Fruit fly (Drosophila melanogaster) whole organism, wandering third instar larva: ENCODE results near the gene tj.

Experiments used
- Abd-B ChIP-seq: fragments of >200 bp; optimal IDR thresholded peaks from 2 replicates; lab custom pipeline; 2017; ENCODE audit warnings: missing biosample characterization, missing genetic modification characterization
- CG32264 ChIP-seq: fragments of 200-800 bp; sonication (Bioruptor generic); optimal IDR thresholded peaks from 2 replicates; lab custom pipeline; 2016; ENCODE audit warnings: missing biosample characterization, missing genetic modification characterization
- CG9705 ChIP-seq: fragments of 200-800 bp; sonication (Bioruptor generic); optimal IDR thresholded peaks from 2 replicates; lab custom pipeline; 2018; ENCODE audit warnings: missing biosample characterization, mild to moderate bottlenecking, missing genetic modification characterization
- CrebA ChIP-seq: fragments of 200-800 bp; sonication (Bioruptor generic); optimal IDR thresholded peaks from 2 replicates; lab custom pipeline; 2016; ENCODE audit warnings: missing biosample characterization, mild to moderate bottlenecking, missing genetic modification characterization, borderline replicate concordance
- Dfd ChIP-seq: fragments of >200 bp; optimal IDR thresholded peaks from 2 replicates; lab custom pipeline; 2017; ENCODE audit warnings: missing biosample characterization, missing genetic modification characterization
- Dif ChIP-seq: fragments of 200-275, 200-300 bp; sonication (Bioruptor generic); optimal IDR thresholded peaks from 2 replicates; lab custom pipeline; 2018; ENCODE audit warnings: missing biosample characterization, missing genetic modification characterization; ENCODE audit not compliant: partially characterized antibody
- HLH106 ChIP-seq: fragments of 200-800 bp; optimal IDR thresholded peaks from 3 replicates; lab custom pipeline; 2019; ENCODE audit warnings: missing biosample characterization, mild to moderate bottlenecking, missing genetic modification characterization, moderate library complexity
- Hnf4 ChIP-seq: fragments of 200-800 bp; sonication (Bioruptor generic); optimal IDR thresholded peaks from 2 replicates; lab custom pipeline; 2016; ENCODE audit warnings: missing biosample characterization, mild to moderate bottlenecking, missing genetic modification characterization
- Hr83 ChIP-seq: fragments of 200-300 bp; sonication (Bioruptor generic); optimal IDR thresholded peaks from 2 replicates; lab custom pipeline; 2016; ENCODE audit warnings: missing biosample characterization, mild to moderate bottlenecking, missing genetic modification characterization, moderate library complexity; ENCODE audit not compliant: poor library complexity, severe bottlenecking
- Jra ChIP-seq: sonication (Bioruptor generic); optimal IDR thresholded peaks from 2 replicates; lab custom pipeline; 2016; ENCODE audit warnings: missing biosample characterization, missing genetic modification characterization
- Myc ChIP-seq: fragments of >200 bp; optimal IDR thresholded peaks from 2 replicates; lab custom pipeline; 2017
- N ChIP-seq: fragments of >200 bp; optimal IDR thresholded peaks from 2 replicates; lab custom pipeline; 2018; ENCODE audit warnings: missing biosample characterization, missing external identifiers, missing genetic modification characterization
- OdsH ChIP-seq: fragments of 200-800 bp; sonication (Bioruptor generic); optimal IDR thresholded peaks from 2 replicates; lab custom pipeline; 2016; ENCODE audit warnings: missing biosample characterization, mild to moderate bottlenecking, missing genetic modification characterization
- Rel ChIP-seq, 2 experiments: fragments of 200-800 bp; sonication (Bioruptor generic) in 1 of 2; optimal IDR thresholded peaks; 2 replicates in 1 of 2; 3 replicates in 1 of 2; lab custom pipeline; 2016 to 2019; ENCODE audit warnings: mild to moderate bottlenecking in 2 of 2, missing biosample characterization in 2 of 2, missing genetic modification characterization in 2 of 2, moderate library complexity in 1 of 2
- Sp1 ChIP-seq: fragments of 200-800 bp; sonication (Bioruptor generic); optimal IDR thresholded peaks from 3 replicates; lab custom pipeline; 2019; ENCODE audit warnings: missing biosample characterization, mild to moderate bottlenecking, missing genetic modification characterization, moderate library complexity
- Vsx2 ChIP-seq: fragments of 200-300, 225-300 bp; sonication (Bioruptor generic); optimal IDR thresholded peaks from 2 replicates; lab custom pipeline; 2018; ENCODE audit warnings: missing biosample characterization, missing genetic modification characterization; ENCODE audit not compliant: partially characterized antibody
- dl ChIP-seq, 2 experiments: fragments of 175-275, 200-275 bp in 1 of 2; fragments of 200-275 bp in 1 of 2; sonication (Bioruptor generic); optimal IDR thresholded peaks; lab custom pipeline; 2018; ENCODE audit warnings: mild to moderate bottlenecking in 2 of 2, missing biosample characterization in 2 of 2, missing genetic modification characterization in 2 of 2, moderate library complexity in 2 of 2; ENCODE audit not compliant: partially characterized antibody in 2 of 2, insufficient read depth in 1 of 2
- dmrt93B ChIP-seq: fragments of 200-800 bp; sonication (Bioruptor generic); optimal IDR thresholded peaks from 2 replicates; lab custom pipeline; 2018; ENCODE audit warnings: missing biosample characterization, mild to moderate bottlenecking, missing genetic modification characterization
- dsf ChIP-seq: sonication (Bioruptor generic); optimal IDR thresholded peaks from 2 replicates; lab custom pipeline; 2016; ENCODE audit warnings: missing biosample characterization, missing genetic modification characterization, borderline replicate concordance
- ey ChIP-seq: fragments of 200-800 bp; sonication (Bioruptor generic); optimal IDR thresholded peaks from 2 replicates; lab custom pipeline; 2016; ENCODE audit warnings: missing biosample characterization, missing genetic modification characterization
- foxo ChIP-seq, 2 experiments: fragments of 200-800 bp; sonication (Bioruptor generic); optimal IDR thresholded peaks; 2 replicates in 1 of 2; 3 replicates in 1 of 2; lab custom pipeline; 2016 to 2017; ENCODE audit warnings: missing biosample characterization in 2 of 2, missing genetic modification characterization in 2 of 2
- fru ChIP-seq: fragments of 200-800 bp; sonication (Bioruptor generic); optimal IDR thresholded peaks from 3 replicates; lab custom pipeline; 2016; ENCODE audit warnings: missing biosample characterization, mild to moderate bottlenecking, missing genetic modification characterization
- h ChIP-seq: fragments of 200-800 bp; sonication (Bioruptor generic); optimal IDR thresholded peaks from 3 replicates; lab custom pipeline; 2016; ENCODE audit warnings: missing biosample characterization, mild to moderate bottlenecking, missing genetic modification characterization
- jim ChIP-seq: fragments of 175-275, 200-325 bp; sonication (Bioruptor generic); optimal IDR thresholded peaks from 2 replicates; lab custom pipeline; 2016; ENCODE audit warnings: missing biosample characterization, mild to moderate bottlenecking, missing genetic modification characterization
- lola ChIP-seq: fragments of >200 bp; optimal IDR thresholded peaks from 2 replicates; lab custom pipeline; 2017; ENCODE audit warnings: missing biosample characterization, missing genetic modification characterization
- psq ChIP-seq: fragments of 200-800 bp; sonication (Bioruptor generic); optimal IDR thresholded peaks from 3 replicates; lab custom pipeline; 2017; ENCODE audit warnings: missing biosample characterization, mild to moderate bottlenecking, missing genetic modification characterization, moderate library complexity
- rgr ChIP-seq: fragments of 200-800 bp; sonication (Bioruptor generic); optimal IDR thresholded peaks from 3 replicates; lab custom pipeline; 2016; ENCODE audit warnings: missing biosample characterization, mild to moderate bottlenecking, missing genetic modification characterization
- sage ChIP-seq: fragments of 200-800 bp; sonication (Bioruptor generic); optimal IDR thresholded peaks from 2 replicates; lab custom pipeline; 2016; ENCODE audit warnings: missing biosample characterization, mild to moderate bottlenecking, missing genetic modification characterization
- sv ChIP-seq: fragments of 200-800 bp; sonication (Bioruptor generic); optimal IDR thresholded peaks from 3 replicates; lab custom pipeline; 2016; ENCODE audit warnings: missing biosample characterization, missing genetic modification characterization
- tai ChIP-seq: sonication (Bioruptor generic); optimal IDR thresholded peaks from 2 replicates; lab custom pipeline; 2016; ENCODE audit warnings: missing biosample characterization, missing genetic modification characterization
- usp ChIP-seq: fragments of >200 bp; optimal IDR thresholded peaks from 2 replicates; lab custom pipeline; 2017; ENCODE audit warnings: missing biosample characterization, missing genetic modification characterization
- woc ChIP-seq: sonication (Bioruptor generic); optimal IDR thresholded peaks from 2 replicates; lab custom pipeline; 2016; ENCODE audit warnings: missing biosample characterization, mild to moderate bottlenecking, missing genetic modification characterization

The tj gene

DNA sequence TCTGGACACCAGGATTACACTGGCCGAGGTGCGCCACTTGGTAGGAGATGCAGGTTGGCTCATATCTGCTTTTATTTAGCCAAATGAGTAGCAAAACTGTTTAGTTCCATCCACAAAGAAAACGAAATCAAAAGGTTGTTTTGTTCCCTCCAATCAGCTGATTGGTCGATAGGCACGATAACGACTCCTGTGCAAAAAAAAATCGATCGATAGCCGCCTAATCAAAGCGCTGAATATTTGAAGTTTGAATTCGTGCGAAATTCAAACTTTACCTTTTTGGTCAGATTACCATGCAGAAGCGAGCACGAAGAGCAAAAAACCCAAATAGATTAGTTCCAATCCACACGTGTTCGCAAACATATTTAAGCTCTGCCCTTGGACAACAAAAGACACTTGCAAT lies 20.5 kb downstream of the tj start, which contains the start of the genes CG10195 and CG13084:
TSS of gene CG10195 (minus strand) at position 167 of the 400 bp plus-strand sequence.
TSS of gene CG13084 (plus strand) at position 392 of the 400 bp plus-strand sequence.
- no peak for TF ChIP-seq HLH106 (tag; lab: Kevin White, UChicago)
- no peak for TF ChIP-seq Jra (GFP tag; lab: Kevin White, UChicago)
- no peak for TF ChIP-seq Abd-B
- no peak for TF ChIP-seq jim (GFP tag; lab: Kevin White, UChicago)
- no peak for TF ChIP-seq Dfd
- no peak for TF ChIP-seq OdsH (GFP tag; lab: Kevin White, UChicago)
- no peak for TF ChIP-seq fru (GFP tag; lab: Kevin White, UChicago)
- no peak for TF ChIP-seq rgr (GFP tag; lab: Kevin White, UChicago)
- TF ChIP-seq Vsx2 (GFP tag; lab: Kevin White, UChicago): no peak

DNA sequence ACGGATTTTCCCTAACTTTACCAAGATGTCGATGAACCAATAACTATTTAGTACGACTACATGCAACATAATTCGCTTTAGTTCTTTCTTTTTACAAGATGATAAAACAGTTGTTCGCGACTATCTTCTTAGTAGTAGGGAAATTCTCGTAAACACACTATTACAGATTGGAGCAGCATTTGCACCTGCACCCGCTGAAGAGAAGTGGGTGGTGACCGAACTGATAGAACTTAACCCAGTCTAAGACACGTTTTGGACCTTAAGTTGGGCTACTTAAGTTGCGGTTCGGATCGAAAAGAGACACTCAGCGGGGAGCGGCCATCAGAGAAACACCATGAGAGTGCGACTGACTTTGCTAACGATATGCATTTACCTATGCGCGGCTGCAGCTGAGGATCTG lies 23.1 kb downstream of the tj start, which contains the start of gene CG13083:
TSS of gene CG13083 (plus strand) at position 301 of the 400 bp plus-strand sequence.
- TF ChIP-seq Hnf4 (GFP tag; lab: Kevin White, UChicago) (no peak), dsf (GFP tag; lab: Kevin White, UChicago) (no peak), woc (GFP tag; lab: Kevin White, UChicago) (no peak), Abd-B (no peak), dmrt93B (GFP tag; lab: Kevin White, UChicago) (no peak)
- TF ChIP-seq, all 38 proteins: peak for 0

DNA sequence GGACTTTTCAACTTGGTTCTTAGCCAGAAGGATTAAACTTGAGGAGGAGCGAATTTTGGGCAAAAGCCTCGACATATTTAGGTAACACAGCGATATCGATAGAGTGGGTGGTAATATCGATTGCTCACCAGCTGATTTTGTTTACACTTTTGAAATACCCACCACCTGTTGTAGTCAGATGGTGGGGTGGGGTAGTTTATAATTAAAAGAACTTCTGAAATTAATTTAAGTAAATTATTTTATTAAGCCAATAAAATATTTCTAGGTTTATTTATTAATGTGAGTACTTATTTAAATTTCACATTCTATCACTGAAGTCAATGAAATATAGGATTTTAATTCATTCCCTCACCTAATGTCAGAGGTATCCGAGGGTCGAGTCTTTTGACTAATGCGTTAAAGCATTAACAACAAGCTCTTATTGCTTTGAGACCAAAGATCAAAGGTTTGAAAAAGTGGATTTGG lies 26.0 kb downstream of the tj start, which contains the start of the genes CG10194 and CG18094:
TSS of gene CG10194 (minus strand) at position 108 of the 465 bp plus-strand sequence.
TSS of gene CG18094 (plus strand) at position 266 of the 465 bp plus-strand sequence.
- TF ChIP-seq CG9705 (GFP tag; lab: Kevin White, UChicago): no peak
- no peak for TF ChIP-seq dmrt93B (GFP tag; lab: Kevin White, UChicago)
- TF ChIP-seq foxo (GFP tag; optimal IDR thresholded peaks at IDR 0.05; lab: Kevin White, UChicago): peak in 1 of 2 experiments; percentile 73
- peak; percentile 77 for TF ChIP-seq h (GFP tag; lab: Kevin White, UChicago)
- TF ChIP-seq Dif (GFP tag; lab: Kevin White, UChicago): no peak
- no peak for TF ChIP-seq Hnf4 (GFP tag; lab: Kevin White, UChicago)
- peak; percentile 51 for TF ChIP-seq Sp1 (GFP tag; lab: Kevin White, UChicago)
- no peak for TF ChIP-seq sage (GFP tag; lab: Kevin White, UChicago)
- peak; percentile 83 for TF ChIP-seq rgr (GFP tag; lab: Kevin White, UChicago)
- TF ChIP-seq N (GFP tag; lab: Kevin White, UChicago): no peak
- TF ChIP-seq fru (GFP tag; lab: Kevin White, UChicago): no peak
- no peak for TF ChIP-seq tai (GFP tag; lab: Kevin White, UChicago)
- peak; percentile 43 for TF ChIP-seq ey (GFP tag; lab: Kevin White, UChicago)
- no peak for TF ChIP-seq CG32264 (GFP tag; lab: Kevin White, UChicago)
- no peak for TF ChIP-seq dl (GFP tag; optimal IDR thresholded peaks at IDR 0.05; lab: Kevin White, UChicago; ENCODE audit: insufficient read depth in 1 of 2, partially characterized antibody in 2 of 2)
- TF ChIP-seq Hr83 (GFP tag; lab: Kevin White, UChicago): peak; percentile 3
- peak; percentile 51 for TF ChIP-seq HLH106 (tag; lab: Kevin White, UChicago)
- peak; percentile 58 for TF ChIP-seq psq
- no peak for TF ChIP-seq Vsx2 (GFP tag; lab: Kevin White, UChicago)
- TF ChIP-seq OdsH (GFP tag; lab: Kevin White, UChicago): peak; percentile 74

DNA sequence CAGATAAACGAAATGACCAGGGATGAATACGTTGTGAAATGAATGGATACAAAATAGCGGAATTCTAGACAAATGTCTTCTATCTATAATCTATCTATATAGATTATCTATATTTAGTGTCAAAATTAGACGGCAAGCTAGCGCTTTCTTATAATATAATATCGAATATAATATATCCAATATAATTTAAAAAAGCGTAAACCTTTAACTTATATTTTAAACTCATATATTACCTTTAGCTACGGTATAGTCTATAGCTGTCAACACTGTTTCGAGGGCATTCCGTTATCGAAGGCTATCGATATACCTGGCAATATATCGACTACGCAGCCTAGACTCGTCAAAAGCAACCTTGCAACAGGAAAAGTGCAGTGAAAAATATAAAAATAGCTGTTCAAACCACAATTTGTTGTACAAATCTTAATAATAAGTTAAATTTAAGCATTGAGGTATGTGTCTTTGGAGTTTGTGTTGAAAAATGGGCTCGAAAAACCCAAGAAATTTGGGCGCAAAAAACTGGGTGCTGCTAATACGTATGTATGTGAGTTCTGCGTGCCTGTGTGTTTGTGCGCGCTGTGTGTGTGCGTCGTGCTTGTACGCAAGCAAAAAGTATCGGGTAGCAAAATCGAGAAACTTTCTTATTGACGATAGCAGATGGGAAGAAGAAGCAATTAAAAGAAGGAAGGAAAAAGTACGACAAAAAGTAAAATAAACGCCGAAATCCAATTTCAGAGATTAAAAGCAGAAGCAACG lies 29.0 kb downstream of the tj start, which contains the start of the genes swm and Ctu2:
TSS of gene swm (plus strand) at position 318 of the 753 bp plus-strand sequence.
TSS of gene Ctu2 (minus strand) at position 320 of the 753 bp plus-strand sequence.
- TF ChIP-seq dl (GFP tag; optimal IDR thresholded peaks at IDR 0.05; lab: Kevin White, UChicago; ENCODE audit: insufficient read depth in 1 of 2, partially characterized antibody in 2 of 2): no peak
- peak; percentile 11 for TF ChIP-seq ey (GFP tag; lab: Kevin White, UChicago)
- peak; percentile 60 for TF ChIP-seq Sp1 (GFP tag; lab: Kevin White, UChicago)
- no peak for TF ChIP-seq lola (GFP tag; lab: Kevin White, UChicago)
- peak; percentile 60 for TF ChIP-seq CG9705 (GFP tag; lab: Kevin White, UChicago)
- no peak for TF ChIP-seq Abd-B
- TF ChIP-seq Hnf4 (GFP tag; lab: Kevin White, UChicago): no peak
- TF ChIP-seq OdsH (GFP tag; lab: Kevin White, UChicago): peak; percentile 35
- peak; percentile 21 for TF ChIP-seq sv (GFP tag; lab: Kevin White, UChicago)
- TF ChIP-seq jim (GFP tag; lab: Kevin White, UChicago): no peak
- TF ChIP-seq usp (GFP tag; lab: Kevin White, UChicago): no peak
- TF ChIP-seq Dif (GFP tag; lab: Kevin White, UChicago): no peak
- no peak for TF ChIP-seq Jra (GFP tag; lab: Kevin White, UChicago)
- TF ChIP-seq Vsx2 (GFP tag; lab: Kevin White, UChicago): no peak
- TF ChIP-seq Myc (lab: Kevin White, UChicago): peak; percentile 89
- no peak for TF ChIP-seq fru (GFP tag; lab: Kevin White, UChicago)
- TF ChIP-seq dmrt93B (GFP tag; lab: Kevin White, UChicago): no peak
- TF ChIP-seq h (GFP tag; lab: Kevin White, UChicago): no peak
- TF ChIP-seq tai (GFP tag; lab: Kevin White, UChicago): no peak
- TF ChIP-seq Rel (GFP tag; optimal IDR thresholded peaks at IDR 0.05; lab: Kevin White, UChicago): no peak
- TF ChIP-seq Rel (tag; optimal IDR thresholded peaks at IDR 0.05; lab: Kevin White, UChicago): peak; percentile 46
- peak; percentile 52 for TF ChIP-seq psq
- TF ChIP-seq rgr (GFP tag; lab: Kevin White, UChicago): peak; percentile 36
- no peak for TF ChIP-seq Dfd
- TF ChIP-seq CrebA: no peak
- TF ChIP-seq HLH106 (tag; lab: Kevin White, UChicago): peak; percentile 83
- no peak for TF ChIP-seq woc (GFP tag; lab: Kevin White, UChicago)
- TF ChIP-seq, all 38 proteins: peak for 10
